Worm (Caenorhabditis elegans) whole organism, L4/young adult: Measurements from ENCODE around the gene cee-1.

Source experiments
- W03F9.2 ChIP-seq: fragments of 150-350 bp; optimal IDR thresholded peaks from 2 replicates; lab custom pipeline; 2014; ENCODE audit warnings: missing biosample characterization, missing genetic modification characterization
- him-1 ChIP-seq: sonication (generic microtip); optimal IDR thresholded peaks from 2 replicates; lab custom pipeline; 2016; ENCODE audit warnings: missing genotype, missing genetic modification reagents, missing genetic modification characterization, missing compliant biosample characterization

- TF ChIP-seq him-1 (tag; lab: Kevin White, UChicago) (no peak), W03F9.2 (no peak)
Measured at ce11 chrIII:4863127-4863526, 49.4 kb upstream of the cee-1 start, which contains the start of gene coq-8.
